Worm (Caenorhabditis elegans) whole organism, early embryonic: Measurements from ENCODE around the gene C16C8.14.
"Not testable (repeated sequence)": the region's sequence is repeated elsewhere in the genome, so short reads cannot be mapped to it uniquely, and the experiment has no call there.

Source experiments
- B0310.2 ChIP-seq: sonication (generic microtip); optimal IDR thresholded peaks from 2 replicates; lab custom pipeline; 2016; ENCODE audit warnings: mild to moderate bottlenecking, missing genetic modification characterization, missing compliant biosample characterization
- F13C5.2 ChIP-seq: sonication (generic microtip); optimal IDR thresholded peaks from 2 replicates; lab custom pipeline; 2017; ENCODE audit warnings: mild to moderate bottlenecking, missing genetic modification characterization, inconsistent platforms, missing compliant biosample characterization
- ama-1 ChIP-seq: fragments of 150-350 bp; optimal IDR thresholded peaks from 2 replicates; lab custom pipeline; 2014
- ceh-36 ChIP-seq: sonication (generic microtip); optimal IDR thresholded peaks from 2 replicates; lab custom pipeline; 2016; ENCODE audit warnings: missing genetic modification characterization, inconsistent platforms, missing compliant biosample characterization
- ets-7 ChIP-seq: sonication (generic microtip); optimal IDR thresholded peaks from 2 replicates; lab custom pipeline; 2016; ENCODE audit warnings: missing genotype, missing genetic modification characterization, missing compliant biosample characterization
- flt-1 ChIP-seq: fragments of 200-800 bp; sonication (Bioruptor generic); IDR thresholded peaks from 2 replicates; pipeline ENCODE4 v1.3.6; 2022; ENCODE audit warnings: missing genetic modification characterization, missing compliant biosample characterization
- hmbx-1 ChIP-seq: sonication (generic microtip); optimal IDR thresholded peaks from 2 replicates; lab custom pipeline; 2016; ENCODE audit warnings: mild to moderate bottlenecking, missing genetic modification characterization, missing compliant biosample characterization
- hmg-4 ChIP-seq: fragments of 200-800 bp; sonication (Bioruptor generic); optimal IDR thresholded peaks from 2 replicates; lab custom pipeline; 2018; ENCODE audit warnings: mild to moderate bottlenecking, missing genetic modification characterization, missing compliant biosample characterization
- hnd-1 ChIP-seq: sonication (generic microtip); optimal IDR thresholded peaks from 2 replicates; lab custom pipeline; 2016; ENCODE audit warnings: missing genetic modification characterization, missing compliant biosample characterization
- pes-1 ChIP-seq: fragments of 200-800 bp; sonication (Bioruptor generic); IDR thresholded peaks from 2 replicates; pipeline ENCODE4 v1.3.6; 2022; ENCODE audit warnings: missing genetic modification reagents, missing genetic modification characterization, missing compliant biosample characterization
- scrt-1 ChIP-seq: fragments of 200-800 bp; sonication (Bioruptor generic); IDR thresholded peaks from 2 replicates; pipeline ENCODE4 v1.3.6; 2022; ENCODE audit warnings: missing genetic modification characterization, missing compliant biosample characterization
- tbx-37 ChIP-seq: fragments of 200-800 bp; sonication (Bioruptor generic); conservative IDR thresholded peaks from 2 replicates; pipeline ENCODE4 v1.3.6; 2022; ENCODE audit warnings: missing genetic modification reagents, missing genetic modification characterization, missing compliant biosample characterization

DNA sequence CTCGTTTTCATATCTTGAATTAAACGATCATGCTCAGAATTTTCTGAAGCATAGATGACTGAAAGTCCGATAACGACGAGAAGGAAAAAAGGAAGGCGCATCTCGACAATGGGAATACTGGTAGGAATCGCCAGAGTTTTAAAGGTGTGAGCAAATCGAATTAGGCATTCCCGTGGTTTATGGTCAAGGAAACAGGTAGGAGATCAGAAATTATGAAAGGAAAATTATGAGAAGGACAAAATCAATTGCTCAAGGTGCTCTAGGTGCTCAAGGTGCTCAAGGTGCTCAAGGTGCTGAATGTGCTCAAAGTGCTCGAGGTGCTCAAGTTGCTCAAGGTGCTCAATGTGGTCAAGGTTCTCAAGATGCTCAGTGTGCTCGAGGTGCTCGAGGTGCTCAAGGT is 15.0 kb downstream of the C16C8.14 start, which contains the start of gene C16C8.10:
- TF ChIP-seq flt-1; ama-1 (lab: Kevin White, UChicago); hmg-4; F13C5.2 (tag; lab: Kevin White, UChicago); ceh-36 (tag; lab: Kevin White, UChicago); B0310.2 (tag; lab: Kevin White, UChicago); ets-7; hmbx-1 (tag; lab: Kevin White, UChicago); scrt-1 (GFP tag; lab: Robert Waterston, UW); pes-1 (GFP tag; lab: Robert Waterston, UW); tbx-37 (GFP tag; lab: Robert Waterston, UW); hnd-1 (tag; lab: Kevin White, UChicago): not testable (repeated sequence)
